Fruit fly (Drosophila melanogaster): ENCODE results near the gene AP-1sigma.

Gene AP-1sigma

dm6 chr3R:23933684-23934575, 24.5 kb upstream of the AP-1sigma start, which contains the start of gene CG5854 (continued):
- TF ChIP-seq Sox15 (GFP tag; optimal IDR thresholded peaks at IDR 0.05): peak; percentile 94
- peak; percentile 99 for TF ChIP-seq CG6163 (GFP tag; IDR thresholded peaks at IDR 0.05)
- peak; percentile 96 for TF ChIP-seq vri (GFP tag; optimal IDR thresholded peaks at IDR 0.05)
- peak; percentile 97 for TF ChIP-seq CG1621 (tag; optimal IDR thresholded peaks at IDR 0.05)
- peak; percentile 96 for TF ChIP-seq Gug (GFP tag; IDR thresholded peaks at IDR 0.05)
- TF ChIP-seq CG8632 (GFP tag; optimal IDR thresholded peaks at IDR 0.05): peak; percentile 96
- TF ChIP-seq CG6808 (GFP tag; optimal IDR thresholded peaks at IDR 0.05): peak; percentile 94
- peak; percentile 98 for TF ChIP-seq OdsH (GFP tag; optimal IDR thresholded peaks at IDR 0.05)
- peak; percentile 95 for TF ChIP-seq CG8319 (GFP tag; optimal IDR thresholded peaks at IDR 0.05)
- TF ChIP-seq achi (GFP tag; optimal IDR thresholded peaks at IDR 0.05): peak; percentile 98
- peak; percentile 92 for TF ChIP-seq CG4318 (GFP tag; optimal IDR thresholded peaks at IDR 0.05)
- TF ChIP-seq salr (GFP tag; optimal IDR thresholded peaks at IDR 0.05): peak; percentile 96
- peak; percentile 96 for TF ChIP-seq CG11294 (GFP tag; IDR thresholded peaks at IDR 0.05)
- peak; percentile 84 for TF ChIP-seq Hr38 (GFP tag; optimal IDR thresholded peaks at IDR 0.05)

- peak; percentile 17 for TF ChIP-seq Eip78C (GFP tag)
- TF ChIP-seq CG11762 (GFP tag; optimal IDR thresholded peaks at IDR 0.05; ENCODE audit: insufficient read depth): no peak
- TF ChIP-seq fd59A (GFP tag; optimal IDR thresholded peaks at IDR 0.05): no peak
- no peak for TF ChIP-seq ss (GFP tag; optimal IDR thresholded peaks at IDR 0.05)
- TF ChIP-seq CG15336 (GFP tag; IDR thresholded peaks at IDR 0.05): 0 out of 2 replicates have a peak, but pooled peaks have one; percentile 8
- TF ChIP-seq CG8632 (GFP tag; optimal IDR thresholded peaks at IDR 0.05): no peak
- peak; percentile 84 for TF ChIP-seq vri (GFP tag; optimal IDR thresholded peaks at IDR 0.05)
- no peak for TF ChIP-seq CG31627 (GFP tag; optimal IDR thresholded peaks at IDR 0.05)
- no peak for TF ChIP-seq Hr4 (GFP tag; optimal IDR thresholded peaks at IDR 0.05)
- no peak for TF ChIP-seq CG8119 (GFP tag; IDR thresholded peaks at IDR 0.05)
Measured at dm6 chr3R:23938564-23939122, 19.8 kb upstream of the AP-1sigma start.

- TF ChIP-seq topi (GFP tag; optimal IDR thresholded peaks at IDR 0.05) (no peak), CG1621 (tag; optimal IDR thresholded peaks at IDR 0.05) (no peak), CG11762 (GFP tag; optimal IDR thresholded peaks at IDR 0.05; ENCODE audit: insufficient read depth) (no peak), CG31627 (GFP tag; optimal IDR thresholded peaks at IDR 0.05) (no peak), Ets21C (GFP tag; optimal IDR thresholded peaks at IDR 0.05) (no peak), CG32006 (GFP tag; optimal IDR thresholded peaks at IDR 0.05) (peak; percentile 38), CG3919 (GFP tag; optimal IDR thresholded peaks at IDR 0.05) (no peak), CG6276 (GFP tag; optimal IDR thresholded peaks at IDR 0.05) (peak; percentile 3), CG8119 (GFP tag; IDR thresholded peaks at IDR 0.05) (peak; percentile 45; the same call in 1 of the 3 replicates), Hr38 (GFP tag; optimal IDR thresholded peaks at IDR 0.05) (peak; percentile 35), CG8632 (GFP tag; optimal IDR thresholded peaks at IDR 0.05) (no peak), Eip75B (GFP tag; optimal IDR thresholded peaks at IDR 0.05) (no peak), fd59A (GFP tag; optimal IDR thresholded peaks at IDR 0.05) (no peak), Sox102F (GFP tag; optimal IDR thresholded peaks at IDR 0.05) (no peak), vri (GFP tag; optimal IDR thresholded peaks at IDR 0.05) (no peak), CG6163 (GFP tag; IDR thresholded peaks at IDR 0.05) (0 out of 3 replicates have a peak, but pooled peaks have one; percentile 7), CG7368 (GFP tag; optimal IDR thresholded peaks at IDR 0.05) (no peak), achi (GFP tag; optimal IDR thresholded peaks at IDR 0.05) (no peak), fkh (GFP tag; optimal IDR thresholded peaks at IDR 0.05) (peak; percentile 96), spab (GFP tag; optimal IDR thresholded peaks at IDR 0.05) (no peak), CG9139 (GFP tag; optimal IDR thresholded peaks at IDR 0.05) (no peak), CG8319 (GFP tag; optimal IDR thresholded peaks at IDR 0.05) (no peak), cyc (GFP tag; optimal IDR thresholded peaks at IDR 0.05) (no peak), net (GFP tag; optimal IDR thresholded peaks at IDR 0.05) (peak; percentile 4), dsx (GFP tag; optimal IDR thresholded peaks at IDR 0.05; ENCODE audit: poor library complexity, severe bottlenecking) (no peak), svp (GFP tag) (no peak), lz (GFP tag; optimal IDR thresholded peaks at IDR 0.05) (no peak), eg (GFP tag; IDR thresholded peaks at IDR 0.05) (peak; percentile 49; the same call in 2 of the 3 replicates), Blimp-1 (GFP tag; optimal IDR thresholded peaks at IDR 0.05) (no peak), CG11294 (GFP tag; IDR thresholded peaks at IDR 0.05) (no peak), CG16779 (tag; optimal IDR thresholded peaks at IDR 0.05) (peak; percentile 40)
Measured at dm6 chr3R:23939921-23940839, 18.3 kb upstream of the AP-1sigma start.

All from whole organism, prepupa.